Worm (Caenorhabditis elegans) whole organism, late embryonic: Measurements from ENCODE around the gene lst-6.

Experiments
- C08G9.2 ChIP-seq: sonication (generic microtip); optimal IDR thresholded peaks from 2 replicates; lab custom pipeline; 2016; ENCODE audit warnings: mild to moderate bottlenecking, missing genetic modification characterization, moderate library complexity, missing compliant biosample characterization
- C38D4.7 ChIP-seq: fragments of 200-800 bp; sonication (Bioruptor generic); optimal IDR thresholded peaks from 2 replicates; lab custom pipeline; 2018; ENCODE audit warnings: mild to moderate bottlenecking, missing genetic modification characterization, moderate library complexity, missing compliant biosample characterization
- K02D7.2 ChIP-seq: sonication (generic microtip); optimal IDR thresholded peaks from 2 replicates; lab custom pipeline; 2017; ENCODE audit warnings: mild to moderate bottlenecking, missing genetic modification characterization, missing compliant biosample characterization
- K09A11.1 ChIP-seq: sonication (generic microtip); optimal IDR thresholded peaks from 2 replicates; lab custom pipeline; 2017; ENCODE audit warnings: antibody characterized with exemption, mild to moderate bottlenecking, missing genetic modification characterization, missing compliant biosample characterization; ENCODE audit not compliant: insufficient read depth
- T23F11.4 ChIP-seq: fragments of 200-800 bp; sonication (Bioruptor generic); optimal IDR thresholded peaks from 2 replicates; lab custom pipeline; 2018; ENCODE audit warnings: mild to moderate bottlenecking, missing genetic modification characterization, missing compliant biosample characterization
- Y22D7AL.16 ChIP-seq: sonication (generic microtip); optimal IDR thresholded peaks from 2 replicates; lab custom pipeline; 2016; ENCODE audit warnings: missing genetic modification characterization, missing compliant biosample characterization
- ahr-1 ChIP-seq: sonication (generic microtip); optimal IDR thresholded peaks from 2 replicates; lab custom pipeline; 2016; ENCODE audit warnings: missing genetic modification characterization, missing compliant biosample characterization
- ama-1 ChIP-seq: fragments of 150-350 bp; optimal IDR thresholded peaks from 2 replicates; lab custom pipeline; 2014
- ceh-18 ChIP-seq: sonication (generic microtip); optimal IDR thresholded peaks from 2 replicates; lab custom pipeline; 2016; ENCODE audit warnings: missing genetic modification characterization, missing compliant biosample characterization
- ceh-2 ChIP-seq: sonication (generic microtip); optimal IDR thresholded peaks from 2 replicates; lab custom pipeline; 2016; ENCODE audit warnings: missing genotype, missing genetic modification characterization, missing compliant biosample characterization
- ceh-22 ChIP-seq: sonication (generic microtip); optimal IDR thresholded peaks from 2 replicates; lab custom pipeline; 2017; ENCODE audit warnings: missing biosample characterization, missing genetic modification characterization
- ceh-24 ChIP-seq: sonication (generic microtip); optimal IDR thresholded peaks from 2 replicates; lab custom pipeline; 2016; ENCODE audit warnings: mild to moderate bottlenecking, missing genetic modification characterization, missing compliant biosample characterization
- ceh-30 ChIP-seq: fragments of 150-350 bp; optimal IDR thresholded peaks from 2 replicates; lab custom pipeline; 2014; ENCODE audit warnings: missing biosample characterization, missing genetic modification characterization
- ceh-34 ChIP-seq: sonication (generic microtip); optimal IDR thresholded peaks from 2 replicates; lab custom pipeline; 2016; ENCODE audit warnings: mild to moderate bottlenecking, missing genetic modification characterization, missing compliant biosample characterization
- ceh-45 ChIP-seq: fragments of 200-800 bp; sonication (Bioruptor generic); IDR thresholded peaks from 2 replicates; pipeline ENCODE4 v1.3.6; 2022; ENCODE audit warnings: missing genetic modification reagents, missing genetic modification characterization, missing compliant biosample characterization
- ceh-9 ChIP-seq: sonication (generic microtip); optimal IDR thresholded peaks from 2 replicates; lab custom pipeline; 2016; ENCODE audit warnings: mild to moderate bottlenecking, missing genetic modification characterization, inconsistent platforms, missing compliant biosample characterization
- dmd-4 ChIP-seq: sonication (generic microtip); optimal IDR thresholded peaks from 2 replicates; lab custom pipeline; 2016; ENCODE audit warnings: borderline replicate concordance, missing genetic modification characterization, missing compliant biosample characterization
- dve-1 ChIP-seq: sonication (generic microtip); optimal IDR thresholded peaks from 2 replicates; lab custom pipeline; 2017; ENCODE audit warnings: antibody characterized with exemption, mild to moderate bottlenecking, missing genetic modification characterization, missing compliant biosample characterization
- elt-2 ChIP-seq: sonication (generic microtip); optimal IDR thresholded peaks from 2 replicates; lab custom pipeline; 2016; ENCODE audit warnings: missing genetic modification reagents, missing genetic modification characterization, missing compliant biosample characterization
- elt-4 ChIP-seq: sonication (generic microtip); optimal IDR thresholded peaks from 2 replicates; lab custom pipeline; 2016; ENCODE audit warnings: missing genetic modification characterization, missing compliant biosample characterization
- ets-4 ChIP-seq: sonication (generic microtip); optimal IDR thresholded peaks from 2 replicates; lab custom pipeline; 2016; ENCODE audit warnings: missing genetic modification characterization, missing compliant biosample characterization
- fax-1 ChIP-seq: sonication (generic microtip); optimal IDR thresholded peaks from 2 replicates; lab custom pipeline; 2016; ENCODE audit warnings: missing genotype, missing genetic modification characterization, missing compliant biosample characterization
- fkh-10 ChIP-seq: fragments of 150-350 bp; optimal IDR thresholded peaks from 2 replicates; lab custom pipeline; 2014; ENCODE audit warnings: missing biosample characterization, missing genetic modification reagents, missing genetic modification characterization
- fkh-6 ChIP-seq: sonication (generic microtip); optimal IDR thresholded peaks from 2 replicates; lab custom pipeline; 2016; ENCODE audit warnings: missing genetic modification characterization, missing compliant biosample characterization
- gmeb-2 ChIP-seq: sonication (generic microtip); optimal IDR thresholded peaks from 2 replicates; lab custom pipeline; 2016; ENCODE audit warnings: missing genetic modification characterization, inconsistent platforms, missing compliant biosample characterization
- hlh-15 ChIP-seq: sonication (generic microtip); optimal IDR thresholded peaks from 2 replicates; lab custom pipeline; 2016; ENCODE audit warnings: missing genetic modification characterization, missing compliant biosample characterization
- hlh-30 ChIP-seq: sonication (generic microtip); optimal IDR thresholded peaks from 2 replicates; lab custom pipeline; 2017; ENCODE audit warnings: antibody characterized with exemption, missing genetic modification characterization, missing compliant biosample characterization; ENCODE audit not compliant: insufficient read depth
- hlh-6 ChIP-seq: sonication (generic microtip); optimal IDR thresholded peaks from 2 replicates; lab custom pipeline; 2016; ENCODE audit warnings: missing genotype, missing genetic modification characterization, missing compliant biosample characterization
- hlh-8 ChIP-seq: sonication (generic microtip); optimal IDR thresholded peaks from 2 replicates; lab custom pipeline; 2016; ENCODE audit warnings: missing genotype, missing genetic modification characterization, missing compliant biosample characterization
- lim-6 ChIP-seq: sonication (generic microtip); optimal IDR thresholded peaks from 2 replicates; lab custom pipeline; 2016; ENCODE audit warnings: missing genetic modification characterization, missing compliant biosample characterization
- madf-2 ChIP-seq: sonication (generic microtip); optimal IDR thresholded peaks from 2 replicates; lab custom pipeline; 2017; ENCODE audit warnings: missing genetic modification characterization, missing compliant biosample characterization
- mec-3 ChIP-seq: sonication (generic microtip); optimal IDR thresholded peaks from 2 replicates; lab custom pipeline; 2016; ENCODE audit warnings: borderline replicate concordance, missing genetic modification characterization, missing compliant biosample characterization
- nfya-1 ChIP-seq: sonication (generic microtip); optimal IDR thresholded peaks from 2 replicates; lab custom pipeline; 2017; ENCODE audit warnings: missing genetic modification characterization, mild to moderate bottlenecking, missing compliant biosample characterization, antibody characterized with exemption, moderate library complexity
- nhr-11 ChIP-seq: fragments of 150-350 bp; optimal IDR thresholded peaks from 2 replicates; lab custom pipeline; 2014; ENCODE audit warnings: missing biosample characterization, missing genetic modification characterization
- nhr-232 ChIP-seq: sonication (generic microtip); optimal IDR thresholded peaks from 2 replicates; lab custom pipeline; 2016; ENCODE audit warnings: missing genetic modification characterization, missing compliant biosample characterization
- odd-2 ChIP-seq: sonication (generic microtip); optimal IDR thresholded peaks from 2 replicates; lab custom pipeline; 2017; ENCODE audit warnings: antibody characterized with exemption, mild to moderate bottlenecking, missing genetic modification characterization, missing compliant biosample characterization
- pag-3 ChIP-seq: sonication (generic microtip); optimal IDR thresholded peaks from 2 replicates; lab custom pipeline; 2016; ENCODE audit warnings: missing compliant biosample characterization, missing genetic modification characterization, borderline replicate concordance
- pax-1 ChIP-seq: fragments of 150-350 bp; optimal IDR thresholded peaks from 2 replicates; lab custom pipeline; 2014; ENCODE audit warnings: missing biosample characterization, missing genetic modification characterization
- pha-2 ChIP-seq: sonication (generic microtip); optimal IDR thresholded peaks from 2 replicates; lab custom pipeline; 2017; ENCODE audit warnings: mild to moderate bottlenecking, missing genetic modification characterization, missing compliant biosample characterization
- pha-4 ChIP-seq: fragments of 150-350 bp; optimal IDR thresholded peaks from 2 replicates; lab custom pipeline; 2018; ENCODE audit warnings: missing biosample characterization, missing genetic modification reagents, missing genetic modification characterization
- pros-1 ChIP-seq: fragments of 150-350 bp; optimal IDR thresholded peaks from 2 replicates; lab custom pipeline; 2014; ENCODE audit warnings: missing biosample characterization, missing genetic modification reagents, missing genetic modification characterization
- sdc-2 ChIP-seq: sonication (generic microtip); optimal IDR thresholded peaks from 2 replicates; lab custom pipeline; 2016; ENCODE audit warnings: missing genotype, missing genetic modification characterization, missing compliant biosample characterization
- sox-2 ChIP-seq: fragments of 200-800 bp; sonication (Bioruptor generic); IDR thresholded peaks from 2 replicates; pipeline ENCODE4 v1.3.6; 2022; ENCODE audit warnings: missing genetic modification reagents, missing genetic modification characterization, missing compliant biosample characterization
- syd-9 ChIP-seq: sonication (generic microtip); optimal IDR thresholded peaks from 2 replicates; lab custom pipeline; 2016; ENCODE audit warnings: mild to moderate bottlenecking, missing genetic modification characterization, moderate library complexity, missing compliant biosample characterization
- tbx-2 ChIP-seq: sonication (generic microtip); optimal IDR thresholded peaks from 2 replicates; lab custom pipeline; 2016; ENCODE audit warnings: missing genetic modification characterization, missing compliant biosample characterization
- tbx-7 ChIP-seq: sonication (generic microtip); optimal IDR thresholded peaks from 2 replicates; lab custom pipeline; 2016; ENCODE audit warnings: missing genotype, missing genetic modification characterization, missing compliant biosample characterization
- ttx-3 ChIP-seq: sonication (generic microtip); optimal IDR thresholded peaks from 2 replicates; lab custom pipeline; 2016; ENCODE audit warnings: missing genetic modification reagents, missing genetic modification characterization, missing compliant biosample characterization
- unc-3 ChIP-seq, 2 experiments: fragments of 200-800 bp in 1 of 2; sonication (Bioruptor generic) in 1 of 2; sonication (generic microtip) in 1 of 2; conservative IDR thresholded peaks in 1 of 2; optimal IDR thresholded peaks in 1 of 2; 2 replicates each; pipeline versions ENCODE4 v1.3.6 to Lab custom; 2016 to 2022; ENCODE audit warnings: missing compliant biosample characterization in 2 of 2, missing genetic modification characterization in 2 of 2, missing genetic modification reagents in 1 of 2
- unc-42 ChIP-seq: sonication (generic microtip); optimal IDR thresholded peaks from 2 replicates; lab custom pipeline; 2016; ENCODE audit warnings: missing genotype, missing genetic modification characterization, missing compliant biosample characterization
- unc-55 ChIP-seq: sonication (generic microtip); optimal IDR thresholded peaks from 2 replicates; lab custom pipeline; 2017; ENCODE audit warnings: missing biosample characterization, missing genetic modification reagents, missing genetic modification characterization
- unc-86 ChIP-seq: sonication (generic microtip); optimal IDR thresholded peaks from 2 replicates; lab custom pipeline; 2016; ENCODE audit warnings: missing genetic modification characterization, missing compliant biosample characterization
- zip-5 ChIP-seq: sonication (generic microtip); optimal IDR thresholded peaks from 2 replicates; lab custom pipeline; 2016; ENCODE audit warnings: missing genetic modification characterization, missing compliant biosample characterization
- ztf-16 ChIP-seq: sonication (generic microtip); optimal IDR thresholded peaks from 2 replicates; lab custom pipeline; 2017; ENCODE audit warnings: missing genetic modification characterization, missing compliant biosample characterization

Gene lst-6

DNA sequence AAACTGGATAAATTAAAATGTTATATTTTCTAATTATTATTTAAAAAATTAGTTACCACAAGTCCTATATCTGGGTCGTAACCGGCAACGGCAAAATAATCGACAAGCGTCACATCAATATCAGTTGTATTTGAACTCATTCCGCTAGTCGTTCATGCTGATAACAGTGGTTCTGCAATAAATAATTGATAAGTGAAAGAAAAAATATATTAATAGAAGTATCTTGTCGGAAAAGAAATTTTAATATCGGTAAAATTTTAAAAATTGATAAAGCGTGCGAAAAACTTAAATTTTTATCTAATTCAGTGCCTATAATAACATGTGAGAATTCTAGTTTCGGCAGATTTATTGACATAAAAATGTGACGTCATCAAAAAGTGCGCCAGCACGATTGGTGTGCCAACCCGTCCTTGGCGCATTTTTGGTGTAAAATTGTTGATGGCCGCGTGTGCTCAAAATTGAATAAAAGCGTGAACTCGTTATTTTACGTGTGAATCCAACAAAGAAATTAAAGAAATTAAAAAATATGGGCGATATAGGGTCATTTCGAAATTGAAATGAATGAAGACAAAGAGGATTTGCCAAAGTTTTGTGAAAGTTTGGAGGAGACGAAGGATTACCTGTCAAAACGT, at the start of gene lst-6, which contains the start of gene lst-5:
TSS of gene lst-6 (minus strand) at position 140 of the 632 bp plus-strand sequence.
TSS of gene lst-5 (plus strand) at position 544 of the 632 bp plus-strand sequence.
- TF ChIP-seq lim-6 (tag; lab: Kevin White, UChicago), result no peak
- no peak for TF ChIP-seq tbx-7
- no peak for TF ChIP-seq ceh-22 (tag; lab: Kevin White, UChicago)
- TF ChIP-seq nfya-1 (tag; lab: Kevin White, UChicago), result peak; percentile 45
- no peak for TF ChIP-seq ama-1
- no peak for TF ChIP-seq ceh-34
- no peak for TF ChIP-seq unc-3 (GFP tag; conservative IDR thresholded peaks at IDR 0.05; lab: Robert Waterston, UW)
- TF ChIP-seq unc-3 (tag; optimal IDR thresholded peaks at IDR 0.05; lab: Kevin White, UChicago), result no peak
- TF ChIP-seq elt-2 (tag; lab: Kevin White, UChicago), result peak; percentile 86
- no peak for TF ChIP-seq ztf-16 (tag; lab: Kevin White, UChicago)
- TF ChIP-seq ceh-45 (GFP tag; lab: Robert Waterston, UW), result no peak
- no peak for TF ChIP-seq unc-55 (GFP tag; lab: Kevin White, UChicago)
- TF ChIP-seq elt-4, result no peak
- TF ChIP-seq ceh-9 (tag; lab: Kevin White, UChicago), result no peak
- no peak for TF ChIP-seq nhr-11
- TF ChIP-seq C08G9.2 (tag; lab: Kevin White, UChicago), result no peak
- no peak for TF ChIP-seq zip-5
- no peak for TF ChIP-seq pros-1 (tag; lab: Kevin White, UChicago)
- peak; percentile 41 for TF ChIP-seq hlh-30
- TF ChIP-seq ceh-24, result no peak
- TF ChIP-seq Y22D7AL.16 (tag; lab: Kevin White, UChicago), result no peak
- TF ChIP-seq dve-1, result peak; percentile 23
- TF ChIP-seq ceh-30 (tag; lab: Kevin White, UChicago), result no peak
- no peak for TF ChIP-seq T23F11.4
- peak; percentile 11 for TF ChIP-seq ets-4 (tag; lab: Kevin White, UChicago)
- TF ChIP-seq fax-1 (tag; lab: Kevin White, UChicago), result no peak
- TF ChIP-seq C38D4.7 (GFP tag; lab: Kevin White, UChicago), result no peak
- TF ChIP-seq ceh-18 (tag; lab: Kevin White, UChicago), result no peak
- TF ChIP-seq unc-86 (tag; lab: Kevin White, UChicago), result no peak
- no peak for TF ChIP-seq ceh-2 (tag; lab: Kevin White, UChicago)
- no peak for TF ChIP-seq K02D7.2 (tag; lab: Kevin White, UChicago)
- no peak for TF ChIP-seq pag-3
- TF ChIP-seq mec-3 (tag; lab: Kevin White, UChicago), result no peak
- TF ChIP-seq ahr-1 (tag; lab: Kevin White, UChicago), result no peak
- TF ChIP-seq hlh-15 (tag; lab: Kevin White, UChicago), result no peak
- TF ChIP-seq pha-4, result no peak
- no peak for TF ChIP-seq sdc-2 (tag; lab: Kevin White, UChicago)
- TF ChIP-seq sox-2 (GFP tag; lab: Robert Waterston, UW), result no peak
- TF ChIP-seq tbx-2 (tag; lab: Kevin White, UChicago), result peak; percentile 58
- TF ChIP-seq syd-9 (tag; lab: Kevin White, UChicago), result no peak
- no peak for TF ChIP-seq fkh-10 (GFP tag; lab: Kevin White, UChicago)
- no peak for TF ChIP-seq K09A11.1 (tag; lab: Kevin White, UChicago)
- no peak for TF ChIP-seq madf-2
- TF ChIP-seq hlh-6 (tag; lab: Kevin White, UChicago), result no peak
- no peak for TF ChIP-seq gmeb-2 (tag; lab: Kevin White, UChicago)
- TF ChIP-seq dmd-4 (tag; lab: Kevin White, UChicago), result no peak
- TF ChIP-seq unc-42, result peak; percentile 72
- TF ChIP-seq pha-2 (tag; lab: Kevin White, UChicago), result no peak
- no peak for TF ChIP-seq nhr-232
- TF ChIP-seq ttx-3 (tag; lab: Kevin White, UChicago), result no peak
- no peak for TF ChIP-seq odd-2 (tag; lab: Kevin White, UChicago)
- no peak for TF ChIP-seq hlh-8 (tag; lab: Kevin White, UChicago)
- TF ChIP-seq fkh-6 (tag; lab: Kevin White, UChicago), result no peak
- no peak for TF ChIP-seq pax-1 (tag; lab: Kevin White, UChicago)
